Worm (Caenorhabditis elegans) whole organism, midembryonic: ENCODE results near the gene T25D1.3.

ENCODE experiments used
- cog-1 ChIP-seq: sonication (generic microtip); optimal IDR thresholded peaks from 2 replicates; lab custom pipeline; 2016; ENCODE audit warnings: missing genetic modification characterization, missing compliant biosample characterization
- flt-1 ChIP-seq: fragments of 200-800 bp; sonication (Bioruptor generic); IDR thresholded peaks from 2 replicates; pipeline ENCODE4 v1.3.6; 2022; ENCODE audit warnings: missing genetic modification characterization, missing compliant biosample characterization
- klf-2 ChIP-seq: fragments of 200-800 bp; sonication (Bioruptor generic); conservative IDR thresholded peaks from 2 replicates; pipeline ENCODE4 v1.3.6; 2022; ENCODE audit warnings: missing genetic modification reagents, missing genetic modification characterization, missing compliant biosample characterization
- med-1 ChIP-seq: sonication (generic microtip); optimal IDR thresholded peaks from 2 replicates; lab custom pipeline; 2017; ENCODE audit warnings: missing genetic modification characterization, mild to moderate bottlenecking, missing compliant biosample characterization, antibody characterized with exemption, missing genetic modification reagents; ENCODE audit not compliant: insufficient read depth
- ref-1 ChIP-seq: fragments of 200-800 bp; sonication (Bioruptor generic); conservative IDR thresholded peaks from 2 replicates; pipeline ENCODE4 v1.3.6; 2022; ENCODE audit warnings: missing genetic modification reagents, missing genetic modification characterization, missing compliant biosample characterization
- tab-1 ChIP-seq: fragments of 200-800 bp; sonication (Bioruptor generic); IDR thresholded peaks from 2 replicates; pipeline ENCODE4 v1.3.6; 2022; ENCODE audit warnings: missing genetic modification characterization, missing compliant biosample characterization
- ztf-23 ChIP-seq: fragments of 200-800 bp; sonication (Bioruptor generic); IDR thresholded peaks from 2 replicates; pipeline ENCODE4 v1.3.6; 2022; ENCODE audit warnings: missing genetic modification reagents, missing genetic modification characterization, missing compliant biosample characterization
- ztf-29 ChIP-seq: fragments of 200-800 bp; sonication (Bioruptor generic); IDR thresholded peaks from 2 replicates; pipeline ENCODE4 v1.3.6; 2022; ENCODE audit warnings: missing genetic modification reagents, missing genetic modification characterization, missing compliant biosample characterization

DNA sequence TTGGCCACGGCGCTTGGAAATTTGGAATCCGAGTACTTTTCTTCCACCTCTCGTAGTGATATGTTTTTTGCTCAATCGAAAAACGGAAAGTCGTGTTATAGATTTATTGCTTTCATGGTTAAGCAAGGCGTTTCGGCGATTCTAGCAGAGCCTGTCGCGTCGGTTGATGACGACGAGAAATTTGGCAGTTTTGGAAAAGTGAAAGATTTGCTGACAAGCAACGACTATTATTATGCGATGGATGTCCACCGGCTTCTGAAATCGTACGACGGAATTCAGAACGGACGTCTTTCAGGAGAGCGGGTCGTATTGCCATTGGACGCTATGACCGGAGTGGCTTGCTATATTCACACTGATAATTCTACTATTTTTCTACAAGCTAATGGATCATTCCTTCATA is 13.3 kb downstream of the T25D1.3 start:
- TF ChIP-seq flt-1 (no peak), klf-2 (GFP tag; lab: Robert Waterston, UW) (no peak), med-1 (GFP tag; lab: Kevin White, UChicago) (no peak), cog-1 (tag; lab: Kevin White, UChicago) (no peak), tab-1 (GFP tag; lab: Robert Waterston, UW) (no peak), ztf-23 (GFP tag; lab: Robert Waterston, UW) (no peak), ztf-29 (GFP tag; lab: Robert Waterston, UW) (no peak), ref-1 (no peak)
